Worm (Caenorhabditis elegans) whole organism, L4 larva: ENCODE data around the gene slc-5A12.

Experiments used
- F10B5.3 ChIP-seq: sonication (generic microtip); optimal IDR thresholded peaks from 2 replicates; lab custom pipeline; 2016; ENCODE audit warnings: mild to moderate bottlenecking, missing genetic modification characterization, missing compliant biosample characterization
- F44E2.7 ChIP-seq: fragments of 200-800 bp; sonication (Bioruptor generic); IDR thresholded peaks from 2 replicates; pipeline ENCODE4 v2.1.2; 2022; ENCODE audit warnings: missing genetic modification characterization, missing compliant biosample characterization
- R02D3.7 ChIP-seq: fragments of 150-350 bp; sonication (generic microtip); optimal IDR thresholded peaks from 3 replicates; lab custom pipeline; 2014; ENCODE audit warnings: missing biosample characterization, missing genetic modification characterization
- T20F7.1 ChIP-seq: fragments of 200-800 bp; sonication (Bioruptor generic); optimal IDR thresholded peaks from 2 replicates; lab custom pipeline; 2018; ENCODE audit warnings: mild to moderate bottlenecking, missing genetic modification characterization, missing compliant biosample characterization
- T26A8.4 ChIP-seq: fragments of 200-800 bp; sonication (Bioruptor generic); IDR thresholded peaks from 2 replicates; pipeline ENCODE4 v1.3.6; 2022; ENCODE audit warnings: missing genetic modification characterization, missing compliant biosample characterization
- ZK337.2 ChIP-seq: fragments of 200-800 bp; sonication (Bioruptor generic); IDR thresholded peaks from 2 replicates; pipeline ENCODE4 v1.3.6; 2022; ENCODE audit warnings: missing genetic modification reagents, missing genetic modification characterization, missing compliant biosample characterization
- ZK546.5 ChIP-seq, 2 experiments: sonication (generic microtip); optimal IDR thresholded peaks; 2 replicates each; lab custom pipeline; 2017; ENCODE audit warnings: missing biosample characterization in 2 of 2, missing genetic modification characterization in 2 of 2
- aha-1 ChIP-seq: fragments of 150-350 bp; peaks from one replicate; lab custom pipeline; 2014; ENCODE audit warnings: missing biosample characterization, missing genetic modification characterization
- aly-2 ChIP-seq: sonication (generic microtip); optimal IDR thresholded peaks from 2 replicates; lab custom pipeline; 2018; ENCODE audit warnings: missing biosample characterization, missing genetic modification characterization
- arid-1 ChIP-seq: fragments of 200-800 bp; sonication (Bioruptor generic); conservative IDR thresholded peaks from 2 replicates; pipeline ENCODE4 v1.3.6; 2022; ENCODE audit warnings: missing genetic modification reagents, missing genetic modification characterization, missing compliant biosample characterization
- attf-4 ChIP-seq: sonication (generic microtip); optimal IDR thresholded peaks from 3 replicates; lab custom pipeline; 2017; ENCODE audit warnings: missing biosample characterization, missing genetic modification characterization
- ceh-28 ChIP-seq: fragments of 150-350 bp; optimal IDR thresholded peaks from 2 replicates; lab custom pipeline; 2014; ENCODE audit warnings: missing biosample characterization, missing genetic modification reagents, missing genetic modification characterization
- ceh-44 ChIP-seq: fragments of 200-800 bp; sonication (Bioruptor generic); IDR thresholded peaks from 2 replicates; pipeline ENCODE4 v1.3.6; 2022; ENCODE audit warnings: missing genetic modification reagents, missing genetic modification characterization, missing compliant biosample characterization
- ceh-62 ChIP-seq: sonication (generic microtip); optimal IDR thresholded peaks from 2 replicates; lab custom pipeline; 2017; ENCODE audit warnings: missing biosample characterization, missing genetic modification characterization
- ceh-82 ChIP-seq: sonication (generic microtip); optimal IDR thresholded peaks from 2 replicates; lab custom pipeline; 2017; ENCODE audit warnings: missing biosample characterization, missing genetic modification characterization
- daf-12 ChIP-seq: fragments of 150-350 bp; optimal IDR thresholded peaks from 2 replicates; lab custom pipeline; 2014; ENCODE audit warnings: missing biosample characterization, missing genetic modification reagents, missing genetic modification characterization
- daf-19 ChIP-seq: fragments of 200-800 bp; sonication (Bioruptor generic); conservative IDR thresholded peaks from 2 replicates; pipeline ENCODE4 v1.3.6; 2022; ENCODE audit warnings: missing genetic modification characterization, missing compliant biosample characterization
- daf-8 ChIP-seq: fragments of 200-800 bp; sonication (Bioruptor generic); IDR thresholded peaks from 2 replicates; pipeline ENCODE4 v1.3.6; 2022; ENCODE audit warnings: missing genetic modification characterization, missing compliant biosample characterization
- dmd-8 ChIP-seq: fragments of 200-800 bp; sonication (Bioruptor generic); IDR thresholded peaks from 2 replicates; pipeline ENCODE4 v1.3.6; 2022; ENCODE audit warnings: missing genetic modification characterization, missing compliant biosample characterization
- dmd-9 ChIP-seq: fragments of 200-800 bp; sonication (Bioruptor generic); IDR thresholded peaks from 2 replicates; pipeline ENCODE4 v1.3.6; 2022; ENCODE audit warnings: missing genetic modification reagents, missing genetic modification characterization, missing compliant biosample characterization
- duxl-1 ChIP-seq: sonication (generic microtip); optimal IDR thresholded peaks from 2 replicates; lab custom pipeline; 2016; ENCODE audit warnings: mild to moderate bottlenecking, missing genetic modification characterization, moderate library complexity, missing compliant biosample characterization; ENCODE audit not compliant: poor library complexity
- gei-8 ChIP-seq: fragments of 200-800 bp; sonication (Bioruptor generic); optimal IDR thresholded peaks from 2 replicates; lab custom pipeline; 2018; ENCODE audit warnings: mild to moderate bottlenecking, missing genetic modification characterization, missing compliant biosample characterization
- hif-1 ChIP-seq, 2 experiments: sonication (generic microtip); optimal IDR thresholded peaks; 2 replicates each; lab custom pipeline; 2016 to 2017; ENCODE audit warnings: missing compliant biosample characterization in 2 of 2, missing genetic modification characterization in 2 of 2, missing genetic modification reagents in 2 of 2, missing genotype in 2 of 2, mild to moderate bottlenecking in 1 of 2
- hlh-30 ChIP-seq: sonication (generic microtip); optimal IDR thresholded peaks from 2 replicates; lab custom pipeline; 2017; ENCODE audit warnings: antibody characterized with exemption, mild to moderate bottlenecking, missing genetic modification characterization, missing compliant biosample characterization; ENCODE audit not compliant: insufficient read depth
- hmg-1.1 ChIP-seq: fragments of 200-800 bp; sonication (Bioruptor generic); IDR thresholded peaks from 2 replicates; pipeline ENCODE4 v1.3.6; 2022; ENCODE audit warnings: missing genetic modification reagents, missing genetic modification characterization, missing compliant biosample characterization
- jun-1 ChIP-seq: fragments of 150-350 bp; optimal IDR thresholded peaks from 2 replicates; lab custom pipeline; 2014; ENCODE audit warnings: missing biosample characterization, missing genetic modification reagents, missing genetic modification characterization
- lim-7 ChIP-seq: fragments of 200-800 bp; sonication (Bioruptor generic); IDR thresholded peaks from 2 replicates; pipeline ENCODE4 v1.3.6; 2022; ENCODE audit warnings: missing genetic modification characterization, missing compliant biosample characterization
- lin-15B ChIP-seq: fragments of 150-350 bp; sonication (generic microtip); optimal IDR thresholded peaks from 3 replicates; lab custom pipeline; 2014; ENCODE audit warnings: missing biosample characterization, missing genetic modification characterization
- mep-1 ChIP-seq: fragments of 150-350 bp; sonication (generic microtip); optimal IDR thresholded peaks from 3 replicates; lab custom pipeline; 2014; ENCODE audit warnings: missing biosample characterization, missing genetic modification characterization
- mes-2 ChIP-seq: sonication (generic microtip); optimal IDR thresholded peaks from 2 replicates; lab custom pipeline; 2016; ENCODE audit warnings: missing genotype, mild to moderate bottlenecking, missing genetic modification characterization, missing compliant biosample characterization; ENCODE audit not compliant: poor library complexity, severe bottlenecking
- nhr-237 ChIP-seq: sonication (generic microtip); optimal IDR thresholded peaks from 2 replicates; lab custom pipeline; 2017; ENCODE audit warnings: missing biosample characterization, missing genetic modification characterization
- nhr-25 ChIP-seq: sonication (generic microtip); optimal IDR thresholded peaks from 2 replicates; lab custom pipeline; 2017; ENCODE audit warnings: missing genetic modification characterization, mild to moderate bottlenecking, missing compliant biosample characterization, antibody characterized with exemption, moderate library complexity, borderline replicate concordance; ENCODE audit not compliant: insufficient read depth
- nhr-48 ChIP-seq: sonication (generic microtip); optimal IDR thresholded peaks from 2 replicates; lab custom pipeline; 2016; ENCODE audit warnings: mild to moderate bottlenecking, missing genetic modification characterization, missing compliant biosample characterization
- nhr-76 ChIP-seq: fragments of 150-350 bp; optimal IDR thresholded peaks from 2 replicates; lab custom pipeline; 2014; ENCODE audit warnings: missing biosample characterization, missing genetic modification characterization
- pha-4 ChIP-seq, 2 experiments: fragments of 150-350 bp in 1 of 2; fragments of 200-800 bp in 1 of 2; sonication (Bioruptor generic) in 1 of 2; IDR thresholded peaks in 1 of 2; optimal IDR thresholded peaks in 1 of 2; 2 replicates each; pipeline versions ENCODE4 v1.3.6 to Lab custom; 2014 to 2022; ENCODE audit warnings: missing genetic modification characterization in 2 of 2, missing genetic modification reagents in 2 of 2, missing biosample characterization in 1 of 2, missing compliant biosample characterization in 1 of 2
- php-3 ChIP-seq: fragments of 200-800 bp; sonication (Bioruptor generic); IDR thresholded peaks from 2 replicates; pipeline ENCODE4 v1.3.6; 2022; ENCODE audit warnings: missing genetic modification reagents, missing genetic modification characterization, missing compliant biosample characterization
- saeg-2 ChIP-seq: fragments of 200-800 bp; sonication (Bioruptor generic); IDR thresholded peaks from 2 replicates; pipeline ENCODE4 v1.3.6; 2022; ENCODE audit warnings: missing genetic modification reagents, missing genetic modification characterization, missing compliant biosample characterization
- sdz-12 ChIP-seq: fragments of 200-800 bp; sonication (Bioruptor generic); optimal IDR thresholded peaks from 2 replicates; lab custom pipeline; 2018; ENCODE audit warnings: mild to moderate bottlenecking, missing genetic modification characterization, missing compliant biosample characterization
- skn-1 ChIP-seq: fragments of 150-350 bp; optimal IDR thresholded peaks from 2 replicates; lab custom pipeline; 2014; ENCODE audit warnings: missing biosample characterization, missing genetic modification characterization
- spr-1 ChIP-seq: sonication (generic microtip); optimal IDR thresholded peaks from 2 replicates; lab custom pipeline; 2016; ENCODE audit warnings: mild to moderate bottlenecking, missing genetic modification characterization, missing compliant biosample characterization
- spr-3 ChIP-seq: fragments of 200-800 bp; sonication (Bioruptor generic); optimal IDR thresholded peaks from 2 replicates; lab custom pipeline; 2018; ENCODE audit warnings: mild to moderate bottlenecking, missing genetic modification characterization, missing compliant biosample characterization
- tag-97 ChIP-seq: fragments of 200-800 bp; sonication (Bioruptor generic); IDR thresholded peaks from 2 replicates; pipeline ENCODE4 v1.3.6; 2022; ENCODE audit warnings: missing genetic modification characterization, missing compliant biosample characterization
- tra-1 ChIP-seq: fragments of 200-800 bp; sonication (Bioruptor generic); IDR thresholded peaks from 2 replicates; pipeline ENCODE4 v1.3.6; 2022; ENCODE audit warnings: missing genetic modification reagents, missing genetic modification characterization, missing compliant biosample characterization
- unc-62 ChIP-seq, 3 experiments: fragments of 150-350 bp in 1 of 3; sonication (generic microtip); optimal IDR thresholded peaks in 2 of 3; peaks in 1 of 3; 1 replicate in 1 of 3; 2 replicates in 2 of 3; lab custom pipeline; 2014 to 2017; ENCODE audit warnings: missing biosample characterization in 3 of 3, missing genetic modification characterization in 3 of 3, missing genetic modification reagents in 3 of 3, missing genotype in 1 of 3
- vab-7 ChIP-seq: fragments of 200-800 bp; sonication (Bioruptor generic); IDR thresholded peaks from 2 replicates; pipeline ENCODE4 v1.3.6; 2022; ENCODE audit warnings: missing genetic modification reagents, missing genetic modification characterization, missing compliant biosample characterization
- zfp-2 ChIP-seq: sonication (generic microtip); optimal IDR thresholded peaks from 2 replicates; lab custom pipeline; 2016; ENCODE audit warnings: mild to moderate bottlenecking, missing genetic modification characterization, missing compliant biosample characterization
- zfp-3 ChIP-seq: fragments of 200-800 bp; sonication (Bioruptor generic); conservative IDR thresholded peaks from 2 replicates; pipeline ENCODE4 v1.3.6; 2022; ENCODE audit warnings: missing genetic modification reagents, missing genetic modification characterization, missing compliant biosample characterization
- zip-11 ChIP-seq: fragments of 200-800 bp; sonication (Bioruptor generic); IDR thresholded peaks from 2 replicates; pipeline ENCODE4 v1.3.6; 2022; ENCODE audit warnings: missing genetic modification characterization, missing compliant biosample characterization
- ztf-11 ChIP-seq: fragments of 150-350 bp; optimal IDR thresholded peaks from 2 replicates; lab custom pipeline; 2014; ENCODE audit warnings: missing biosample characterization, missing genetic modification characterization
- ztf-7 ChIP-seq: fragments of 150-350 bp; optimal IDR thresholded peaks from 2 replicates; lab custom pipeline; 2014; ENCODE audit warnings: missing biosample characterization, missing genetic modification characterization

slc-5A12 gene

ce11 chrIV:11952612-11953299, 15.5 kb downstream of the slc-5A12 start, which contains the start of gene gdh-1:
gdh-1 (plus strand) TSS chrIV:11953249.
- no peak for TF ChIP-seq dmd-8 (GFP tag; lab: Robert Waterston, UW)
- peak; percentile 50 for TF ChIP-seq hmg-1.1 (GFP tag; lab: Robert Waterston, UW)
- no peak for TF ChIP-seq daf-12 (tag; lab: Kevin White, UChicago)
- no peak for TF ChIP-seq ceh-62
- TF ChIP-seq F44E2.7 (GFP tag; lab: Robert Waterston, UW) = no peak
- no peak for TF ChIP-seq nhr-76 (tag; lab: Kevin White, UChicago)
- no peak for TF ChIP-seq nhr-237
- TF ChIP-seq saeg-2 (GFP tag; lab: Robert Waterston, UW) = no peak
- TF ChIP-seq T20F7.1 = no peak
- no peak for TF ChIP-seq mep-1
- no peak for TF ChIP-seq lim-7 (GFP tag; lab: Robert Waterston, UW)
- TF ChIP-seq zfp-3 (GFP tag; lab: Robert Waterston, UW) = no peak
- no peak for TF ChIP-seq lin-15B
- no peak for TF ChIP-seq sdz-12 (GFP tag; lab: Kevin White, UChicago)
- no peak for TF ChIP-seq nhr-25 (tag; lab: Kevin White, UChicago)
- TF ChIP-seq arid-1 = no peak
- TF ChIP-seq duxl-1 (tag; lab: Kevin White, UChicago) = no peak
- no peak for TF ChIP-seq zip-11 (GFP tag; lab: Robert Waterston, UW)
- TF ChIP-seq zfp-2 (tag; lab: Kevin White, UChicago) = no peak
- TF ChIP-seq unc-62 (GFP tag; optimal IDR thresholded peaks at IDR 0.05 in 1 of 2; lab: Kevin White, UChicago) = no peak
- TF ChIP-seq unc-62 (tag; optimal IDR thresholded peaks at IDR 0.05; lab: Kevin White, UChicago) = no peak
- no peak for TF ChIP-seq R02D3.7 (tag; lab: Kevin White, UChicago)
- no peak for TF ChIP-seq pha-4 (GFP tag; IDR thresholded peaks at IDR 0.05; lab: Robert Waterston, UW)
- TF ChIP-seq pha-4 (tag; optimal IDR thresholded peaks at IDR 0.05; lab: Kevin White, UChicago) = peak; percentile 35
- TF ChIP-seq ceh-82 (tag; lab: Kevin White, UChicago) = no peak
- no peak for TF ChIP-seq jun-1 (tag; lab: Kevin White, UChicago)
- no peak for TF ChIP-seq tag-97 (GFP tag; lab: Robert Waterston, UW)
- peak in 1 of 2 experiments; percentile 44 for TF ChIP-seq hif-1 (tag; optimal IDR thresholded peaks at IDR 0.05; lab: Kevin White, UChicago)
- no peak for TF ChIP-seq T26A8.4 (GFP tag; lab: Robert Waterston, UW)
- no peak for TF ChIP-seq ceh-44
- TF ChIP-seq aly-2 (tag; lab: Kevin White, UChicago) = no peak
- no peak for TF ChIP-seq tra-1
- no peak for TF ChIP-seq skn-1 (tag; lab: Kevin White, UChicago)
- TF ChIP-seq ZK546.5 (tag; optimal IDR thresholded peaks at IDR 0.05; lab: Kevin White, UChicago) = no peak
- no peak for TF ChIP-seq gei-8 (GFP tag; lab: Kevin White, UChicago)
- TF ChIP-seq ztf-11 (tag; lab: Kevin White, UChicago) = no peak
- no peak for TF ChIP-seq spr-3 (GFP tag; lab: Kevin White, UChicago)
- TF ChIP-seq aha-1 (tag; lab: Kevin White, UChicago) = peak; percentile 93
- no peak for TF ChIP-seq ceh-28 (tag; lab: Kevin White, UChicago)
- TF ChIP-seq mes-2 = no peak
- no peak for TF ChIP-seq F10B5.3 (tag; lab: Kevin White, UChicago)
- no peak for TF ChIP-seq daf-8 (GFP tag; lab: Robert Waterston, UW)
- TF ChIP-seq nhr-48 (tag; lab: Kevin White, UChicago) = no peak
- TF ChIP-seq spr-1 = no peak
- no peak for TF ChIP-seq ZK337.2 (GFP tag; lab: Robert Waterston, UW)
- no peak for TF ChIP-seq daf-19 (GFP tag; lab: Robert Waterston, UW)
- no peak for TF ChIP-seq ztf-7 (tag; lab: Kevin White, UChicago)
- no peak for TF ChIP-seq php-3
- TF ChIP-seq dmd-9 (GFP tag; lab: Robert Waterston, UW) = no peak
- no peak for TF ChIP-seq attf-4 (tag; lab: Kevin White, UChicago)
- peak; percentile 24 for TF ChIP-seq hlh-30 (tag; lab: Kevin White, UChicago)
- no peak for TF ChIP-seq vab-7 (GFP tag; lab: Robert Waterston, UW)
